Fruit fly (Drosophila melanogaster) whole organism, pupa: ENCODE results near the gene tsg.

ENCODE experiments used
- CG14655 ChIP-seq: fragments of 200-800 bp; sonication (Bioruptor generic); optimal IDR thresholded peaks from 3 replicates; lab custom pipeline; 2017; ENCODE audit warnings: mild to moderate bottlenecking, missing biosample characterization, missing genetic modification reagents, missing genetic modification characterization
- CG34367 ChIP-seq: fragments of 200-800 bp; sonication (Bioruptor generic); optimal IDR thresholded peaks from 2 replicates; lab custom pipeline; 2018; ENCODE audit warnings: missing biosample characterization, mild to moderate bottlenecking, missing genetic modification characterization
- CG8159 ChIP-seq: fragments of 200-800 bp; sonication (Bioruptor generic); optimal IDR thresholded peaks from 3 replicates; lab custom pipeline; 2018; ENCODE audit warnings: missing biosample characterization, mild to moderate bottlenecking, missing genetic modification characterization, moderate library complexity
- CG8301 ChIP-seq: fragments of 200-800 bp; sonication (Bioruptor generic); optimal IDR thresholded peaks from 2 replicates; lab custom pipeline; 2018; ENCODE audit warnings: missing biosample characterization, mild to moderate bottlenecking, missing genetic modification characterization
- CG9948 ChIP-seq: fragments of 200-800 bp; sonication (Bioruptor generic); optimal IDR thresholded peaks from 2 replicates; lab custom pipeline; 2018; ENCODE audit warnings: missing biosample characterization, mild to moderate bottlenecking, missing genetic modification characterization, moderate library complexity
- D1 ChIP-seq: fragments of 200-800 bp; sonication (Bioruptor generic); optimal IDR thresholded peaks from 2 replicates; lab custom pipeline; 2018; ENCODE audit warnings: missing biosample characterization, mild to moderate bottlenecking, missing genetic modification characterization, moderate library complexity
- Pif1B ChIP-seq: fragments of 200-800 bp; sonication (Bioruptor generic); optimal IDR thresholded peaks from 3 replicates; lab custom pipeline; 2016; ENCODE audit warnings: missing biosample characterization, missing genetic modification characterization
- rn ChIP-seq: fragments of 200-800 bp; sonication (Bioruptor generic); IDR thresholded peaks from 2 replicates; pipeline ENCODE4 v1.3.6; 2022; ENCODE audit warnings: missing biosample characterization, missing genetic modification characterization

DNA sequence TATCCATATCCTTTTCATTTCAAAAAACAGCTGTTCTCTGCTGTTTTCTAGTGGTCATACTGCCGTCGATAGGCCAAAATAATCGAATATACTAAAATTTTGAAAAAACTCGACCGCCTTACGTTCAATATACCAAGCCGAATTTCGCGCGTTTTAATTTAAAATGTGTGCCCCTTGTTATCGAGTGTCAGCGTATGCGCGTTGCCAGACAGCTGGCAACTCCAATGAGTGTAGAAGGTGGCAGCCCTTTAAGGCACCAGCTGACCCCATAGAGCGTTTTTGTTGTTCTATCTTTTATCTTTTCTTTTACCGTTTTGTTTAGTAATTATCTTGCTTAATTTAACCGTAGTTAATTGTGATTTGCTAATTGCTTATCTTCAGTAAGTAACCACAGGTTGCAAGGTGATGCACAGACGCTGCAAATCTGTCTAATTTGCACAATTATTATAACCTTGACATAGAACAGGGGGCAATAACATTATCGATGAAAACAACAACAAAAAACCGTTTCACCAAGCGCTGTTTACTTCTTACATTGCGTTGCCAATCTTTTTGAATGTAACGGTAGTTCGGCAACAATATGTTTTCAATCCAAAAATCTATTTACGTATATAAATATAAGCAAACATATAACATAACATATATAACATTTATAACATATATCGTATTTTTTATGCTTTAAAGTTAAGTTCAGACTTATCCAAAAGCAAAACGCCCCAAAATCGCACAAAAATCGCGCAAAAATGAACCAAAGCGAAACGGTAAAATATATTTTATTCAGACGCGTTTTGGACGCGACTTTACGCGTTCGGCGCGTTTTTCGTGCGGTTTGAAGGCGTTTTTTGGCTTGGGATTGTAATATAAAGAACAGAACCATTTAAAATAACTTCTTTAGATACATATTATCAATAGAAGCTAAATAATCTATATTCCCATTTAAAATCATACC lies 23.7 kb upstream of the tsg start, which contains the start of the genes CG1492 and regucalcin:
- TF ChIP-seq rn (GFP tag; lab: Robert Waterston, UW) (no peak), CG9948 (no peak), CG34367 (no peak), Pif1B (GFP tag; lab: Kevin White, UChicago) (no peak), CG14655 (no peak), D1 (tag; lab: Kevin White, UChicago) (no peak), CG8159 (no peak), CG8301 (tag; lab: Kevin White, UChicago) (no peak)
